Worm (Caenorhabditis elegans): ENCODE data around the gene asp-17.

DNA sequence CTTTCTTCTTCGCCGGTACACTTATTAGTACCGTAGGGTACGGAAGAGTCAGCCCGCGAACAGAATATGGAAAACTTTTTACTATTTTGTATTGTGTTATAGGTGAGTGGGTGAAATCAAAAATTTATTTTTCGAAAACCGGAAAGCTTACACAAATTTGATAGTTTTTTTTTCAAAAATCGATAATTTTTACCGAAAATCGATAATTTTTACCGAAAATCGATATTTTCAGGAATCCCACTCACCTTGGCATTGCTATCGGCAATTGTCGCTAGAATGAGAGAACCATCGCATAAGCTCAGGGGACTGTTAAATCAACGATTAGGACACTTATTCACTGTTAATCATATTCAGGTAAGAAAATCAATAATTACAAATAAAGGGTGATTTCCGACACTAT lies 26.2 kb upstream of the asp-17 start:
- TF ChIP-seq ceh-36 (tag; optimal IDR thresholded peaks at IDR 0.05) (no peak), ama-1 (optimal IDR thresholded peaks at IDR 0.05) (no peak)
